Fruit fly (Drosophila melanogaster) whole organism, embryonic: ENCODE results near the gene ss.

Experiments used
- Ada2b ChIP-seq: fragments of 200-800 bp; sonication (Bioruptor generic); IDR thresholded peaks from 2 replicates; pipeline ENCODE4 v1.3.6; 2022; ENCODE audit warnings: missing biosample characterization, missing genetic modification characterization
- Bteb2 ChIP-seq: fragments of 200-800 bp; sonication (Bioruptor generic); optimal IDR thresholded peaks from 2 replicates; lab custom pipeline; 2016; ENCODE audit warnings: missing biosample characterization, missing genetic modification characterization
- CG12942 ChIP-seq: fragments of 200-800 bp; sonication (Bioruptor generic); optimal IDR thresholded peaks from 3 replicates; lab custom pipeline; 2016; ENCODE audit warnings: missing biosample characterization, missing genetic modification characterization
- CG13894 ChIP-seq: fragments of 200-800 bp; sonication (Bioruptor generic); optimal IDR thresholded peaks from 3 replicates; lab custom pipeline; 2018; ENCODE audit warnings: missing biosample characterization, mild to moderate bottlenecking, missing genetic modification characterization, moderate library complexity
- CG14860 ChIP-seq: fragments of 200-800 bp; sonication (Bioruptor generic); IDR thresholded peaks from 3 replicates; pipeline ENCODE4 v1.3.6; 2022; ENCODE audit warnings: missing biosample characterization, missing genetic modification characterization; ENCODE audit not compliant: partially characterized antibody
- CG15073 ChIP-seq: fragments of 200-800 bp; sonication (Bioruptor generic); optimal IDR thresholded peaks from 2 replicates; lab custom pipeline; 2016; ENCODE audit warnings: missing biosample characterization, missing genetic modification characterization
- CG15269 ChIP-seq: fragments of 200-800 bp; sonication (Bioruptor generic); optimal IDR thresholded peaks from 2 replicates; lab custom pipeline; 2018; ENCODE audit warnings: missing biosample characterization, mild to moderate bottlenecking, missing genetic modification characterization, moderate library complexity
- CG15479 ChIP-seq: fragments of 200-800 bp; sonication (Bioruptor generic); optimal IDR thresholded peaks from 3 replicates; lab custom pipeline; 2019; ENCODE audit warnings: missing biosample characterization, mild to moderate bottlenecking, missing genetic modification characterization, moderate library complexity
- CG17385 ChIP-seq: fragments of 200-800 bp; sonication (Bioruptor generic); optimal IDR thresholded peaks from 3 replicates; lab custom pipeline; 2018; ENCODE audit warnings: missing biosample characterization, mild to moderate bottlenecking, missing genetic modification characterization
- CG18476 ChIP-seq: fragments of 200-800 bp; sonication (Bioruptor generic); optimal IDR thresholded peaks from 2 replicates; lab custom pipeline; 2016; ENCODE audit warnings: missing biosample characterization, mild to moderate bottlenecking, missing genetic modification characterization
- CG18599 ChIP-seq: fragments of 200-800 bp; sonication (Bioruptor generic); optimal IDR thresholded peaks from 3 replicates; lab custom pipeline; 2017; ENCODE audit warnings: missing biosample characterization, missing genetic modification characterization, mild to moderate bottlenecking, moderate library complexity, missing genetic modification reagents
- CG34422 ChIP-seq: fragments of 200-800 bp; sonication (Bioruptor generic); IDR thresholded peaks from 3 replicates; pipeline ENCODE4 v1.3.6; 2022; ENCODE audit warnings: missing biosample characterization, missing genetic modification characterization
- CG6254 ChIP-seq: fragments of 200-800 bp; sonication (Bioruptor generic); optimal IDR thresholded peaks from 3 replicates; lab custom pipeline; 2017; ENCODE audit warnings: mild to moderate bottlenecking, missing biosample characterization, missing genetic modification reagents, missing genetic modification characterization
- CG6765 ChIP-seq: fragments of 200-800 bp; sonication (Bioruptor generic); optimal IDR thresholded peaks from 3 replicates; lab custom pipeline; 2017; ENCODE audit warnings: missing biosample characterization, mild to moderate bottlenecking, missing genetic modification characterization
- CG7271 ChIP-seq: fragments of 200-800 bp; sonication (Bioruptor generic); optimal IDR thresholded peaks from 2 replicates; lab custom pipeline; 2018; ENCODE audit warnings: missing biosample characterization, mild to moderate bottlenecking, missing genetic modification characterization, moderate library complexity
- CG8359 ChIP-seq: fragments of 200-800 bp; sonication (Bioruptor generic); optimal IDR thresholded peaks from 2 replicates; lab custom pipeline; 2017; ENCODE audit warnings: missing biosample characterization, mild to moderate bottlenecking, missing genetic modification characterization, borderline replicate concordance
- CG9797 ChIP-seq: fragments of 200-800 bp; sonication (Bioruptor generic); optimal IDR thresholded peaks from 3 replicates; lab custom pipeline; 2018; ENCODE audit warnings: missing biosample characterization, mild to moderate bottlenecking, missing genetic modification characterization
- CkIIα-i1 ChIP-seq: fragments of 200-800 bp; sonication (Bioruptor generic); IDR thresholded peaks from 2 replicates; pipeline ENCODE4 v1.3.6; 2022; ENCODE audit warnings: missing biosample characterization, missing genetic modification characterization
- D19B ChIP-seq: fragments of 200-800 bp; sonication (Bioruptor generic); optimal IDR thresholded peaks from 2 replicates; lab custom pipeline; 2017; ENCODE audit warnings: missing biosample characterization, mild to moderate bottlenecking, missing genetic modification characterization
- Dfd ChIP-seq, 2 experiments: fragments of >200 bp; optimal IDR thresholded peaks; 2 replicates each; lab custom pipeline; 2017; ENCODE audit warnings: missing biosample characterization in 2 of 2, missing genetic modification characterization in 2 of 2
- Doc3 ChIP-seq: fragments of 200-800 bp; sonication (Bioruptor generic); IDR thresholded peaks from 3 replicates; pipeline ENCODE4 v1.3.6; 2022; ENCODE audit warnings: missing biosample characterization, missing genetic modification characterization; ENCODE audit not compliant: partially characterized antibody
- Gsc ChIP-seq: fragments of 200-800 bp; sonication (Bioruptor generic); IDR thresholded peaks from 2 replicates; pipeline ENCODE4 v1.3.6; 2022; ENCODE audit warnings: missing biosample characterization, missing genetic modification characterization
- HHEX ChIP-seq: fragments of 200-800 bp; sonication (Bioruptor generic); optimal IDR thresholded peaks from 3 replicates; lab custom pipeline; 2017; ENCODE audit warnings: missing biosample characterization, mild to moderate bottlenecking, missing genetic modification characterization, missing genetic modification reagents
- HLHmδ ChIP-seq: fragments of 200-800 bp; sonication (Bioruptor generic); optimal IDR thresholded peaks from 2 replicates; lab custom pipeline; 2018; ENCODE audit warnings: missing biosample characterization, mild to moderate bottlenecking, missing genetic modification characterization, moderate library complexity
- Hsf ChIP-seq: fragments of 200-800 bp; sonication (Bioruptor generic); optimal IDR thresholded peaks from 3 replicates; lab custom pipeline; 2016; ENCODE audit warnings: missing biosample characterization, missing genetic modification characterization
- Lhr ChIP-seq: fragments of 200-800 bp; sonication (Bioruptor generic); optimal IDR thresholded peaks from 3 replicates; lab custom pipeline; 2017; ENCODE audit warnings: mild to moderate bottlenecking, missing biosample characterization, missing genetic modification reagents, missing genetic modification characterization
- Max ChIP-seq: fragments of 200-800 bp; sonication (Bioruptor generic); optimal IDR thresholded peaks from 2 replicates; lab custom pipeline; 2016; ENCODE audit warnings: missing biosample characterization, mild to moderate bottlenecking, missing genetic modification characterization
- Spps ChIP-seq: fragments of 200-800 bp; sonication (Bioruptor generic); optimal IDR thresholded peaks from 2 replicates; lab custom pipeline; 2018; ENCODE audit warnings: missing biosample characterization, mild to moderate bottlenecking, missing genetic modification characterization
- ac ChIP-seq: fragments of 200-800 bp; sonication (Bioruptor generic); optimal IDR thresholded peaks from 3 replicates; lab custom pipeline; 2017; ENCODE audit warnings: missing biosample characterization, mild to moderate bottlenecking, missing genetic modification characterization
- bcd ChIP-seq: fragments of 200-800 bp; sonication (Bioruptor generic); optimal IDR thresholded peaks from 2 replicates; lab custom pipeline; 2017; ENCODE audit warnings: missing biosample characterization, mild to moderate bottlenecking, missing genetic modification characterization
- bowl ChIP-seq: fragments of 200-800 bp; sonication (Bioruptor generic); IDR thresholded peaks from 2 replicates; pipeline ENCODE4 v1.3.6; 2022; ENCODE audit warnings: missing biosample characterization, missing genetic modification characterization
- cg ChIP-seq: fragments of 200-800 bp; sonication (Bioruptor generic); optimal IDR thresholded peaks from 3 replicates; lab custom pipeline; 2019; ENCODE audit warnings: missing biosample characterization, mild to moderate bottlenecking, missing genetic modification characterization, moderate library complexity
- exex ChIP-seq: fragments of 200-800 bp; sonication (Bioruptor generic); optimal IDR thresholded peaks from 4 replicates; lab custom pipeline; 2018; ENCODE audit warnings: missing biosample characterization, mild to moderate bottlenecking, missing genetic modification characterization, moderate library complexity
- fru ChIP-seq: fragments of >200 bp; optimal IDR thresholded peaks from 2 replicates; lab custom pipeline; 2017
- her ChIP-seq: fragments of 200-800 bp; sonication (Bioruptor generic); optimal IDR thresholded peaks from 2 replicates; lab custom pipeline; 2016; ENCODE audit warnings: missing biosample characterization, missing genetic modification characterization
- klu ChIP-seq: fragments of 200-800 bp; sonication (Bioruptor generic); IDR thresholded peaks from 2 replicates; pipeline ENCODE4 v1.3.6; 2022; ENCODE audit warnings: missing biosample characterization, missing genetic modification characterization
- knrl ChIP-seq: fragments of 200-800 bp; sonication (Bioruptor generic); IDR thresholded peaks from 3 replicates; pipeline ENCODE4 v1.3.6; 2022; ENCODE audit warnings: missing biosample characterization, missing genetic modification characterization; ENCODE audit not compliant: partially characterized antibody
- lab ChIP-seq: fragments of 200-800 bp; sonication (Bioruptor generic); optimal IDR thresholded peaks from 3 replicates; lab custom pipeline; 2017; ENCODE audit warnings: missing biosample characterization, missing genetic modification characterization, mild to moderate bottlenecking, moderate library complexity, missing genetic modification reagents
- nerfin-2 ChIP-seq: fragments of 200-800 bp; sonication (Bioruptor generic); IDR thresholded peaks from 2 replicates; pipeline ENCODE4 v1.3.6; 2022; ENCODE audit warnings: missing biosample characterization, missing genetic modification characterization; ENCODE audit not compliant: partially characterized antibody
- pfk ChIP-seq: fragments of 200-800 bp; sonication (Bioruptor generic); optimal IDR thresholded peaks from 2 replicates; lab custom pipeline; 2018; ENCODE audit warnings: missing biosample characterization, mild to moderate bottlenecking, missing genetic modification characterization, moderate library complexity
- pho ChIP-seq: fragments of 200-800 bp; sonication (Bioruptor generic); optimal IDR thresholded peaks from 2 replicates; lab custom pipeline; 2016; ENCODE audit warnings: missing biosample characterization, missing genetic modification characterization
- phol ChIP-seq: fragments of 200-800 bp; sonication (Bioruptor generic); optimal IDR thresholded peaks from 3 replicates; lab custom pipeline; 2018; ENCODE audit warnings: missing biosample characterization, mild to moderate bottlenecking, missing genetic modification characterization, moderate library complexity
- row ChIP-seq: fragments of 200-800 bp; sonication (Bioruptor generic); IDR thresholded peaks from 3 replicates; pipeline ENCODE4 v1.3.6; 2022; ENCODE audit warnings: missing biosample characterization, missing genetic modification characterization
- sc ChIP-seq, 3 experiments: fragments of >200 bp in 2 of 3; fragments of 200-800 bp in 1 of 3; sonication (Bioruptor generic) in 1 of 3; optimal IDR thresholded peaks; 2 replicates in 2 of 3; 3 replicates in 1 of 3; lab custom pipeline; 2017; ENCODE audit warnings: mild to moderate bottlenecking in 1 of 3, missing biosample characterization in 1 of 3, missing genetic modification characterization in 1 of 3, missing genetic modification reagents in 1 of 3
- slbo ChIP-seq: fragments of 200-800 bp; sonication (Bioruptor generic); IDR thresholded peaks from 2 replicates; pipeline ENCODE4 v1.3.6; 2022; ENCODE audit warnings: missing biosample characterization, missing genetic modification characterization
- slou ChIP-seq: fragments of 200-800 bp; sonication (Bioruptor generic); optimal IDR thresholded peaks from 3 replicates; lab custom pipeline; 2016; ENCODE audit warnings: missing biosample characterization, missing genetic modification characterization
- so ChIP-seq: fragments of 200-800 bp; sonication (Bioruptor generic); IDR thresholded peaks from 3 replicates; pipeline ENCODE4 v1.3.6; 2022; ENCODE audit warnings: missing biosample characterization, missing genetic modification characterization
- stwl ChIP-seq: fragments of 200-800 bp; sonication (Bioruptor generic); optimal IDR thresholded peaks from 3 replicates; lab custom pipeline; 2018; ENCODE audit warnings: missing biosample characterization, mild to moderate bottlenecking, missing genetic modification characterization, moderate library complexity
- zfh1 ChIP-seq: fragments of 200-800 bp; sonication (Bioruptor generic); IDR thresholded peaks from 3 replicates; pipeline ENCODE4 v1.3.6; 2022; ENCODE audit warnings: missing biosample characterization, missing genetic modification characterization

ss gene

DNA sequence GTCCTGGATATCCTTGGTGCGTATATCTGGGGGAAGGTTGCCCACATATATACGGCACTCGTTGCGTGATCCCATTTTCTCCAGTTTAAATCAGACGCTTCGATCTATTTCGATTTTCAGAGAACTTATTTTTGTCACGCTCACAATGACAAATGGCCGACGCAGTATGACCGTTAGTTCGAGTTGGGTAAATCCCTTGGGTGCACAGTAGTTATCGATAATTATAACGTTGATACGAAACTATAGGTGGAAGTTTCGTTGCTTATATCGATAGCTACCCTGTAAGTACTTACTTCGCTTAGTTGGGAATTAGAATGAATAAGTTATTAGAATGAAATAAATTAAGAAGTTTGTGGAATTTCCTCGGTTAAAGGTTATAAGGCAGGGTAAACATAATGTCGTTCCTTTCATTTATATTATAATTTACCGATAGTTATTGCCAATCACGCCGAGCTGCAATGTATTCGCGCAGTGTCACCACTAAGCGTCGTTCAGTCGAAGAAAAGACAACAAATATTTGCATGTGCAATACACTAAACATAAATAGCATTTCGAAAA is 61.6 kb downstream of the ss start, which contains the start of the genes SF2 and pad (continued):
- TF ChIP-seq Gsc (GFP tag; lab: Robert Waterston, UW), result no peak
- peak; percentile 74 for TF ChIP-seq CG18599 (GFP tag; lab: Kevin White, UChicago)
- TF ChIP-seq nerfin-2 (GFP tag; lab: Robert Waterston, UW), result peak; percentile 89
- TF ChIP-seq Doc3 (GFP tag; lab: Robert Waterston, UW), result peak; percentile 95
- peak; percentile 83 for TF ChIP-seq Bteb2 (GFP tag; lab: Kevin White, UChicago)
- peak; percentile 52 for TF ChIP-seq Lhr (GFP tag; lab: Kevin White, UChicago)
- TF ChIP-seq Ada2b, result peak; percentile 57
- peak; percentile 86 for TF ChIP-seq pho (GFP tag; lab: Kevin White, UChicago)
- TF ChIP-seq bowl (GFP tag; lab: Robert Waterston, UW), result no peak
- peak; percentile 88 for TF ChIP-seq Hsf (GFP tag; lab: Kevin White, UChicago)
- TF ChIP-seq pfk (GFP tag; lab: Kevin White, UChicago), result peak; percentile 21
- peak; percentile 98 for TF ChIP-seq phol
- peak; percentile 97 for TF ChIP-seq CG14860 (GFP tag; lab: Robert Waterston, UW)
- TF ChIP-seq stwl (tag; lab: Kevin White, UChicago), result peak; percentile 62
- peak; percentile 38; the same call in 1 of the 3 replicates for TF ChIP-seq zfh1 (GFP tag; lab: Robert Waterston, UW)
- TF ChIP-seq CG9797 (GFP tag; lab: Kevin White, UChicago), result peak; percentile 89
- no peak for TF ChIP-seq CG8359 (GFP tag; lab: Kevin White, UChicago)
- TF ChIP-seq HHEX (GFP tag; lab: Kevin White, UChicago), result peak; percentile 64
- TF ChIP-seq exex, result peak; percentile 52
- TF ChIP-seq knrl (GFP tag; lab: Robert Waterston, UW), result peak; percentile 98
- peak; percentile 60 for TF ChIP-seq klu
- no peak for TF ChIP-seq Spps (tag; lab: Kevin White, UChicago)
- TF ChIP-seq her (GFP tag; lab: Kevin White, UChicago), result no peak
- no peak for TF ChIP-seq sc (optimal IDR thresholded peaks at IDR 0.05; lab: Kevin White, UChicago)
- TF ChIP-seq sc (GFP tag; optimal IDR thresholded peaks at IDR 0.05; lab: Kevin White, UChicago), result peak; percentile 34
- peak; percentile 29 for TF ChIP-seq CG7271 (tag; lab: Kevin White, UChicago)
- no peak for TF ChIP-seq fru (lab: Kevin White, UChicago)
- TF ChIP-seq CG17385 (GFP tag; lab: Kevin White, UChicago), result peak; percentile 61
- TF ChIP-seq ac (GFP tag; lab: Kevin White, UChicago), result no peak
- peak; percentile 88 for TF ChIP-seq slbo (GFP tag; lab: Robert Waterston, UW)
- TF ChIP-seq lab (GFP tag; lab: Kevin White, UChicago), result peak; percentile 79
- TF ChIP-seq CG13894, result peak; percentile 71
- TF ChIP-seq cg (GFP tag; lab: Kevin White, UChicago), result peak; percentile 53
- TF ChIP-seq CG34422 (GFP tag; lab: Robert Waterston, UW), result peak; percentile 53; the same call in 2 of the 3 replicates
- TF ChIP-seq CG15269 (tag; lab: Kevin White, UChicago), result peak; percentile 78
- peak; percentile 20 for TF ChIP-seq CG6765 (GFP tag; lab: Kevin White, UChicago)
- TF ChIP-seq slou (GFP tag; lab: Kevin White, UChicago), result peak; percentile 52
- peak; percentile 64 for TF ChIP-seq CG18476 (GFP tag; lab: Kevin White, UChicago)
- TF ChIP-seq CG6254 (GFP tag; lab: Kevin White, UChicago), result peak; percentile 41
- peak; percentile 35 for TF ChIP-seq CG15073 (GFP tag; lab: Kevin White, UChicago)
- TF ChIP-seq Dfd (GFP tag; optimal IDR thresholded peaks at IDR 0.05; lab: Kevin White, UChicago), result no peak
- peak; percentile 78 for TF ChIP-seq CG12942
- TF ChIP-seq D19B (GFP tag; lab: Kevin White, UChicago), result peak; percentile 93
- no peak for TF ChIP-seq CG15479 (GFP tag; lab: Kevin White, UChicago)
- TF ChIP-seq row (GFP tag; lab: Robert Waterston, UW), result peak; percentile 97
- TF ChIP-seq Max (GFP tag; lab: Kevin White, UChicago), result peak; percentile 87
- TF ChIP-seq CkIIα-i1 (GFP tag; lab: Robert Waterston, UW), result no peak
- peak; percentile 13 for TF ChIP-seq HLHmδ
- TF ChIP-seq so (GFP tag; lab: Robert Waterston, UW), result peak; percentile 61; the same call in 2 of the 3 replicates
- TF ChIP-seq bcd, result peak; percentile 80
